Worm (Caenorhabditis elegans) whole organism, L4 larva: ENCODE results near the gene phdh-1.

Experiments used
- F49E8.2 ChIP-seq: sonication (generic microtip); optimal IDR thresholded peaks from 2 replicates; lab custom pipeline; 2016; ENCODE audit warnings: missing compliant biosample characterization, mild to moderate bottlenecking, missing genetic modification characterization, borderline replicate concordance
- T20F7.1 ChIP-seq: fragments of 200-800 bp; sonication (Bioruptor generic); optimal IDR thresholded peaks from 2 replicates; lab custom pipeline; 2018; ENCODE audit warnings: mild to moderate bottlenecking, missing genetic modification characterization, missing compliant biosample characterization
- ZK546.5 ChIP-seq, 2 experiments: sonication (generic microtip); optimal IDR thresholded peaks; 2 replicates each; lab custom pipeline; 2017; ENCODE audit warnings: missing biosample characterization in 2 of 2, missing genetic modification characterization in 2 of 2
- arid-1 ChIP-seq: fragments of 200-800 bp; sonication (Bioruptor generic); conservative IDR thresholded peaks from 2 replicates; pipeline ENCODE4 v1.3.6; 2022; ENCODE audit warnings: missing genetic modification reagents, missing genetic modification characterization, missing compliant biosample characterization
- ceh-20 ChIP-seq: fragments of 200-800 bp; sonication (Bioruptor generic); IDR thresholded peaks from 2 replicates; pipeline ENCODE4 v1.3.6; 2022; ENCODE audit warnings: missing genetic modification reagents, missing genetic modification characterization, missing compliant biosample characterization
- fkh-10 ChIP-seq: fragments of 150-350 bp; optimal IDR thresholded peaks from 2 replicates; lab custom pipeline; 2014; ENCODE audit warnings: missing biosample characterization, missing genetic modification reagents, missing genetic modification characterization
- lin-15B ChIP-seq: fragments of 150-350 bp; sonication (generic microtip); optimal IDR thresholded peaks from 3 replicates; lab custom pipeline; 2014; ENCODE audit warnings: missing biosample characterization, missing genetic modification characterization
- madf-9 ChIP-seq: fragments of 200-800 bp; sonication (Bioruptor generic); conservative IDR thresholded peaks from 2 replicates; pipeline ENCODE4 v1.3.6; 2022; ENCODE audit warnings: missing genetic modification reagents, missing genetic modification characterization, missing compliant biosample characterization
- nhr-237 ChIP-seq: sonication (generic microtip); optimal IDR thresholded peaks from 2 replicates; lab custom pipeline; 2017; ENCODE audit warnings: missing biosample characterization, missing genetic modification characterization
- saeg-2 ChIP-seq: fragments of 200-800 bp; sonication (Bioruptor generic); IDR thresholded peaks from 2 replicates; pipeline ENCODE4 v1.3.6; 2022; ENCODE audit warnings: missing genetic modification reagents, missing genetic modification characterization, missing compliant biosample characterization
- unc-62 ChIP-seq, 3 experiments: fragments of 150-350 bp in 1 of 3; sonication (generic microtip); optimal IDR thresholded peaks in 2 of 3; peaks in 1 of 3; 1 replicate in 1 of 3; 2 replicates in 2 of 3; lab custom pipeline; 2014 to 2017; ENCODE audit warnings: missing biosample characterization in 3 of 3, missing genetic modification characterization in 3 of 3, missing genetic modification reagents in 3 of 3, missing genotype in 1 of 3

ce11 chrII:13670707-13671295, 32.5 kb upstream of the phdh-1 start:
- TF ChIP-seq ceh-20 (GFP tag; lab: Robert Waterston, UW) = no peak
- TF ChIP-seq ZK546.5 (tag; optimal IDR thresholded peaks at IDR 0.05; lab: Kevin White, UChicago) = no peak
- TF ChIP-seq saeg-2 = no peak
- no peak for TF ChIP-seq madf-9 (GFP tag; lab: Robert Waterston, UW)
- no peak for TF ChIP-seq nhr-237 (tag; lab: Kevin White, UChicago)
- no peak for TF ChIP-seq F49E8.2 (tag; lab: Kevin White, UChicago)
- TF ChIP-seq fkh-10 (GFP tag; lab: Kevin White, UChicago) = no peak
- no peak for TF ChIP-seq arid-1 (GFP tag; lab: Robert Waterston, UW)
- no peak for TF ChIP-seq T20F7.1 (GFP tag; lab: Kevin White, UChicago)
- TF ChIP-seq lin-15B (tag; lab: Kevin White, UChicago) = no peak
- no peak for TF ChIP-seq unc-62 (GFP tag; optimal IDR thresholded peaks at IDR 0.05 in 1 of 2; lab: Kevin White, UChicago)
- TF ChIP-seq unc-62 (tag; optimal IDR thresholded peaks at IDR 0.05; lab: Kevin White, UChicago) = no peak
